Worm (Caenorhabditis elegans) whole organism, dauer: Measurements from ENCODE around the gene C03G6.6.
"Not testable (repeated sequence)": the region's sequence is repeated elsewhere in the genome, so short reads cannot be mapped to it uniquely, and the experiment has no call there.

Source experiments
- unc-62 ChIP-seq: sonication (generic microtip); optimal IDR thresholded peaks from 2 replicates; lab custom pipeline; 2017; ENCODE audit warnings: missing biosample characterization, missing genetic modification reagents, missing genetic modification characterization

The C03G6.6 gene

ce11 chrV:7357132-7357531 lies at the start of gene C03G6.6:
TSS of gene C03G6.6 (plus strand) at chrV:7357432.
- TF ChIP-seq unc-62 (GFP tag; lab: Kevin White, UChicago) = no peak

- no peak for TF ChIP-seq unc-62 (GFP tag; lab: Kevin White, UChicago)
Measured at ce11 chrV:7313233-7313632, 44.0 kb upstream of the C03G6.6 start, which contains the start of gene srx-6. TSS of gene srx-6 (minus strand) at chrV:7313333.

ce11 chrV:7320909-7321308 lies 36.3 kb upstream of the C03G6.6 start, which contains the start of gene lmd-4:
TSS of gene lmd-4 (minus strand) at chrV:7321009.
- no peak for TF ChIP-seq unc-62 (GFP tag; lab: Kevin White, UChicago)

- TF ChIP-seq unc-62 (GFP tag; lab: Kevin White, UChicago) = no peak
Measured at ce11 chrV:7321915-7322314, 35.3 kb upstream of the C03G6.6 start, which contains the start of gene F10G2.10. TSS of gene F10G2.10 (plus strand) at chrV:7322215.

- TF ChIP-seq unc-62 (GFP tag; lab: Kevin White, UChicago) = no peak
Measured at ce11 chrV:7325285-7325684, 31.9 kb upstream of the C03G6.6 start, which contains the start of gene srx-92. TSS of gene srx-92 (minus strand) at chrV:7325385.

- TF ChIP-seq unc-62 (GFP tag; lab: Kevin White, UChicago) = no peak
Measured at ce11 chrV:7326928-7327327, 30.3 kb upstream of the C03G6.6 start, which contains the start of gene F10G2.4. TSS of gene F10G2.4 (plus strand) at chrV:7327228.

ce11 chrV:7328092-7328491 lies 29.1 kb upstream of the C03G6.6 start, which contains the start of gene clec-7:
TSS of gene clec-7 (plus strand) at chrV:7328392.
- no peak for TF ChIP-seq unc-62 (GFP tag; lab: Kevin White, UChicago)

ce11 chrV:7330868-7331267 lies 26.4 kb upstream of the C03G6.6 start, which contains the start of gene F10G2.2:
TSS of gene F10G2.2 (plus strand) at chrV:7331168.
- TF ChIP-seq unc-62 (GFP tag; lab: Kevin White, UChicago) = no peak

- no peak for TF ChIP-seq unc-62 (GFP tag; lab: Kevin White, UChicago)
Measured at ce11 chrV:7332253-7332652, 25.0 kb upstream of the C03G6.6 start, which contains the start of gene F10G2.1. TSS of gene F10G2.1 (plus strand) at chrV:7332553.

ce11 chrV:7337218-7337617 lies 20.0 kb upstream of the C03G6.6 start, which contains the start of gene F10G2.7:
TSS of gene F10G2.7 (minus strand) at chrV:7337318.
- TF ChIP-seq unc-62 (GFP tag; lab: Kevin White, UChicago) = not testable (repeated sequence)

ce11 chrV:7339831-7340230 lies 17.4 kb upstream of the C03G6.6 start, which contains the start of gene srh-187:
TSS of gene srh-187 (minus strand) at chrV:7339931.
- no peak for TF ChIP-seq unc-62 (GFP tag; lab: Kevin White, UChicago)

- no peak for TF ChIP-seq unc-62 (GFP tag; lab: Kevin White, UChicago)
Measured at ce11 chrV:7341942-7342341, 15.3 kb upstream of the C03G6.6 start, which contains the start of the genes nhr-263 and nhr-148. TSS of gene nhr-263 (minus strand) at chrV:7342042. TSS of gene nhr-148 (plus strand) at chrV:7342156.

ce11 chrV:7343522-7343921 lies 13.7 kb upstream of the C03G6.6 start, which contains the start of gene srh-244:
TSS of gene srh-244 (plus strand) at chrV:7343822.
- TF ChIP-seq unc-62 (GFP tag; lab: Kevin White, UChicago) = no peak

- TF ChIP-seq unc-62 (GFP tag; lab: Kevin White, UChicago) = not testable (repeated sequence)
Measured at ce11 chrV:7345494-7345893, 11.7 kb upstream of the C03G6.6 start, which contains the start of gene nhr-147. TSS of gene nhr-147 (plus strand) at chrV:7345794.

- no peak for TF ChIP-seq unc-62 (GFP tag; lab: Kevin White, UChicago)
Measured at ce11 chrV:7349541-7349940, 7.7 kb upstream of the C03G6.6 start, which contains the start of gene nhr-149. TSS of gene nhr-149 (minus strand) at chrV:7349641.

- TF ChIP-seq unc-62 (GFP tag; lab: Kevin White, UChicago) = no peak
Measured at ce11 chrV:7352186-7353053, 4.8 kb upstream of the C03G6.6 start, which contains the start of the genes srh-231 and srh-275. TSS of gene srh-231 (minus strand) at chrV:7352236. TSS of gene srh-275 (plus strand) at chrV:7353003.
